Fruit fly (Drosophila melanogaster) whole organism, embryonic: Measurements from ENCODE around the gene Myo95E.

Experiments used
- ATbp ChIP-seq: fragments of 200-800 bp; sonication (Bioruptor generic); optimal IDR thresholded peaks from 2 replicates; lab custom pipeline; 2017; ENCODE audit warnings: missing biosample characterization, mild to moderate bottlenecking, missing genetic modification characterization, missing genetic modification reagents
- Asciz ChIP-seq: fragments of 200-800 bp; sonication (Bioruptor generic); optimal IDR thresholded peaks from 2 replicates; lab custom pipeline; 2017; ENCODE audit warnings: missing biosample characterization, mild to moderate bottlenecking, missing genetic modification characterization, missing genetic modification reagents
- B-H1 ChIP-seq: fragments of 200-800 bp; sonication (Bioruptor generic); IDR thresholded peaks from 3 replicates; pipeline ENCODE4 v1.3.6; 2022; ENCODE audit warnings: missing biosample characterization, missing genetic modification characterization
- CG10366 ChIP-seq: fragments of 200-800 bp; sonication (Bioruptor generic); IDR thresholded peaks from 2 replicates; pipeline ENCODE4 v1.3.6; 2022; ENCODE audit warnings: missing biosample characterization, missing genetic modification characterization
- CG11247 ChIP-seq: fragments of 200-800 bp; sonication (Bioruptor generic); IDR thresholded peaks from 2 replicates; pipeline ENCODE4 v1.3.6; 2022; ENCODE audit warnings: missing biosample characterization, missing genetic modification characterization
- CG12769 ChIP-seq: fragments of 200-800 bp; sonication (Bioruptor generic); optimal IDR thresholded peaks from 2 replicates; lab custom pipeline; 2019; ENCODE audit warnings: missing biosample characterization, mild to moderate bottlenecking, missing genetic modification characterization, moderate library complexity
- CG14014 ChIP-seq: fragments of 200-800 bp; sonication (Bioruptor generic); IDR thresholded peaks from 2 replicates; pipeline ENCODE4 v1.3.6; 2022; ENCODE audit warnings: missing biosample characterization, missing genetic modification characterization
- CG14710 ChIP-seq: fragments of 200-800 bp; sonication (Bioruptor generic); optimal IDR thresholded peaks from 3 replicates; lab custom pipeline; 2019; ENCODE audit warnings: missing biosample characterization, mild to moderate bottlenecking, missing genetic modification characterization, moderate library complexity
- CG14965 ChIP-seq: fragments of 200-800 bp; sonication (Bioruptor generic); optimal IDR thresholded peaks from 2 replicates; lab custom pipeline; 2016; ENCODE audit warnings: missing biosample characterization, missing genetic modification characterization, borderline replicate concordance
- CG15269 ChIP-seq: fragments of 200-800 bp; sonication (Bioruptor generic); optimal IDR thresholded peaks from 2 replicates; lab custom pipeline; 2018; ENCODE audit warnings: missing biosample characterization, mild to moderate bottlenecking, missing genetic modification characterization, moderate library complexity
- CG1647 ChIP-seq: fragments of 200-800 bp; sonication (Bioruptor generic); optimal IDR thresholded peaks from 3 replicates; lab custom pipeline; 2016; ENCODE audit warnings: missing biosample characterization, missing genetic modification characterization
- CG17802 ChIP-seq: fragments of 200-800 bp; sonication (Bioruptor generic); optimal IDR thresholded peaks from 2 replicates; lab custom pipeline; 2018; ENCODE audit warnings: missing biosample characterization, mild to moderate bottlenecking, missing genetic modification characterization, moderate library complexity
- CG2199 ChIP-seq: fragments of 200-800 bp; sonication (Bioruptor generic); IDR thresholded peaks from 3 replicates; pipeline ENCODE4 v1.3.6; 2022; ENCODE audit warnings: missing biosample characterization, missing genetic modification characterization
- CG33557 ChIP-seq: fragments of 200-800 bp; sonication (Bioruptor generic); optimal IDR thresholded peaks from 2 replicates; lab custom pipeline; 2019; ENCODE audit warnings: missing biosample characterization, mild to moderate bottlenecking, missing genetic modification characterization, moderate library complexity
- CG3995 ChIP-seq: fragments of 200-800 bp; sonication (Bioruptor generic); optimal IDR thresholded peaks from 3 replicates; lab custom pipeline; 2016; ENCODE audit warnings: missing biosample characterization, missing genetic modification characterization
- CG4424 ChIP-seq: fragments of 200-800 bp; sonication (Bioruptor generic); optimal IDR thresholded peaks from 3 replicates; lab custom pipeline; 2016; ENCODE audit warnings: missing biosample characterization, missing genetic modification characterization
- CG5953 ChIP-seq: fragments of 200-800 bp; sonication (Bioruptor generic); IDR thresholded peaks from 2 replicates; pipeline ENCODE4 v1.3.6; 2022; ENCODE audit warnings: missing biosample characterization, missing genetic modification characterization
- CG7271 ChIP-seq: fragments of 200-800 bp; sonication (Bioruptor generic); optimal IDR thresholded peaks from 2 replicates; lab custom pipeline; 2018; ENCODE audit warnings: missing biosample characterization, mild to moderate bottlenecking, missing genetic modification characterization, moderate library complexity
- CG7928 ChIP-seq: fragments of 200-800 bp; sonication (Bioruptor generic); optimal IDR thresholded peaks from 2 replicates; lab custom pipeline; 2017; ENCODE audit warnings: missing biosample characterization, mild to moderate bottlenecking, missing genetic modification characterization
- CG9215 ChIP-seq: fragments of 200-800 bp; sonication (Bioruptor generic); IDR thresholded peaks from 2 replicates; pipeline ENCODE4 v1.3.6; 2022; ENCODE audit warnings: missing biosample characterization, missing genetic modification characterization
- CG9437 ChIP-seq: fragments of 200-800 bp; sonication (Bioruptor generic); optimal IDR thresholded peaks from 2 replicates; lab custom pipeline; 2018; ENCODE audit warnings: missing biosample characterization, mild to moderate bottlenecking, missing genetic modification characterization
- CG9727 ChIP-seq: fragments of 200-800 bp; sonication (Bioruptor generic); optimal IDR thresholded peaks from 3 replicates; lab custom pipeline; 2017; ENCODE audit warnings: missing biosample characterization, mild to moderate bottlenecking, missing genetic modification characterization
- Chrac-16 ChIP-seq: fragments of 200-800 bp; sonication (Bioruptor generic); optimal IDR thresholded peaks from 3 replicates; lab custom pipeline; 2016; ENCODE audit warnings: missing biosample characterization, missing genetic modification characterization
- D19B ChIP-seq: fragments of 200-800 bp; sonication (Bioruptor generic); optimal IDR thresholded peaks from 2 replicates; lab custom pipeline; 2017; ENCODE audit warnings: missing biosample characterization, mild to moderate bottlenecking, missing genetic modification characterization
- Dfd ChIP-seq, 2 experiments: fragments of >200 bp; optimal IDR thresholded peaks; 2 replicates each; lab custom pipeline; 2017; ENCODE audit warnings: missing biosample characterization in 2 of 2, missing genetic modification characterization in 2 of 2
- Doc2 ChIP-seq: fragments of 200-800 bp; sonication (Bioruptor generic); IDR thresholded peaks from 2 replicates; pipeline ENCODE4 v1.3.6; 2022; ENCODE audit warnings: missing biosample characterization, missing genetic modification characterization
- Mad ChIP-seq: fragments of 200-800 bp; sonication (Bioruptor generic); optimal IDR thresholded peaks from 2 replicates; lab custom pipeline; 2016; ENCODE audit warnings: missing biosample characterization, missing genetic modification characterization
- Max ChIP-seq: fragments of 200-800 bp; sonication (Bioruptor generic); optimal IDR thresholded peaks from 2 replicates; lab custom pipeline; 2016; ENCODE audit warnings: missing biosample characterization, mild to moderate bottlenecking, missing genetic modification characterization
- PHDP ChIP-seq: fragments of 200-800 bp; sonication (Bioruptor generic); optimal IDR thresholded peaks from 3 replicates; lab custom pipeline; 2018; ENCODE audit warnings: missing biosample characterization, mild to moderate bottlenecking, missing genetic modification characterization, moderate library complexity
- Poxn ChIP-seq: fragments of 200-800 bp; sonication (Bioruptor generic); IDR thresholded peaks from 2 replicates; pipeline ENCODE4 v1.3.6; 2022; ENCODE audit warnings: missing biosample characterization, missing genetic modification characterization
- Ptx1 ChIP-seq: fragments of 200-800 bp; sonication (Bioruptor generic); IDR thresholded peaks from 2 replicates; pipeline ENCODE4 v1.3.6; 2022; ENCODE audit warnings: missing biosample characterization, missing genetic modification characterization
- Ravus ChIP-seq: fragments of 200-800 bp; sonication (Bioruptor generic); IDR thresholded peaks from 2 replicates; pipeline ENCODE4 v1.3.6; 2022; ENCODE audit warnings: missing biosample characterization, missing genetic modification characterization
- Scr ChIP-seq: fragments of 200-800 bp; sonication (Bioruptor generic); IDR thresholded peaks from 2 replicates; pipeline ENCODE4 v1.3.6; 2022; ENCODE audit warnings: missing biosample characterization, missing genetic modification characterization; ENCODE audit not compliant: partially characterized antibody
- Sox100B ChIP-seq: fragments of 200-800 bp; sonication (Bioruptor generic); optimal IDR thresholded peaks from 3 replicates; lab custom pipeline; 2018; ENCODE audit warnings: missing biosample characterization, mild to moderate bottlenecking, missing genetic modification characterization
- bcd ChIP-seq: fragments of 200-800 bp; sonication (Bioruptor generic); optimal IDR thresholded peaks from 2 replicates; lab custom pipeline; 2017; ENCODE audit warnings: missing biosample characterization, mild to moderate bottlenecking, missing genetic modification characterization
- bigmax ChIP-seq: fragments of 200-800 bp; sonication (Bioruptor generic); optimal IDR thresholded peaks from 2 replicates; lab custom pipeline; 2018; ENCODE audit warnings: missing biosample characterization, mild to moderate bottlenecking, missing genetic modification characterization
- br ChIP-seq: fragments of >200 bp; optimal IDR thresholded peaks from 2 replicates; lab custom pipeline; 2017
- chif ChIP-seq, 2 experiments: fragments of 200-800 bp; sonication (Bioruptor generic); optimal IDR thresholded peaks; 3 replicates each; lab custom pipeline; 2016; ENCODE audit warnings: missing biosample characterization in 2 of 2, missing genetic modification characterization in 2 of 2
- gsb ChIP-seq: fragments of 200-800 bp; sonication (Bioruptor generic); IDR thresholded peaks from 2 replicates; pipeline ENCODE4 v1.3.6; 2022; ENCODE audit warnings: missing biosample characterization, missing genetic modification characterization
- ham ChIP-seq: fragments of 200-800 bp; sonication (Bioruptor generic); IDR thresholded peaks from 2 replicates; pipeline ENCODE4 v1.3.6; 2022; ENCODE audit warnings: missing biosample characterization, missing genetic modification characterization
- nau ChIP-seq: fragments of 200-800 bp; sonication (Bioruptor generic); optimal IDR thresholded peaks from 3 replicates; lab custom pipeline; 2017; ENCODE audit warnings: missing biosample characterization, mild to moderate bottlenecking, missing genetic modification characterization, missing genetic modification reagents
- org-1 ChIP-seq: fragments of 200-800 bp; sonication (Bioruptor generic); optimal IDR thresholded peaks from 2 replicates; lab custom pipeline; 2017; ENCODE audit warnings: missing biosample characterization, missing genetic modification characterization
- pan ChIP-seq, 4 experiments: fragments of >200 bp in 3 of 4; fragments of 200-800 bp in 1 of 4; sonication (Bioruptor generic) in 1 of 4; optimal IDR thresholded peaks in 3 of 4; IDR thresholded peaks in 1 of 4; 2 replicates each; pipeline versions ENCODE4 v1.3.6 to Lab custom; 2017 to 2022; ENCODE audit warnings: missing biosample characterization in 2 of 4, missing genetic modification characterization in 2 of 4, mixed read lengths in 1 of 4
- pros ChIP-seq: fragments of 200-800 bp; sonication (Bioruptor generic); optimal IDR thresholded peaks from 3 replicates; lab custom pipeline; 2019; ENCODE audit warnings: missing biosample characterization, mild to moderate bottlenecking, missing genetic modification characterization, moderate library complexity
- sc ChIP-seq, 3 experiments: fragments of >200 bp in 2 of 3; fragments of 200-800 bp in 1 of 3; sonication (Bioruptor generic) in 1 of 3; optimal IDR thresholded peaks; 2 replicates in 2 of 3; 3 replicates in 1 of 3; lab custom pipeline; 2017; ENCODE audit warnings: mild to moderate bottlenecking in 1 of 3, missing biosample characterization in 1 of 3, missing genetic modification characterization in 1 of 3, missing genetic modification reagents in 1 of 3
- sna ChIP-seq: fragments of 200-800 bp; sonication (Bioruptor generic); IDR thresholded peaks from 2 replicates; pipeline ENCODE4 v1.3.6; 2022; ENCODE audit warnings: missing biosample characterization, missing genetic modification characterization; ENCODE audit not compliant: partially characterized antibody
- stc ChIP-seq: fragments of 200-800 bp; sonication (Bioruptor generic); IDR thresholded peaks from 2 replicates; pipeline ENCODE4 v1.3.6; 2022; ENCODE audit warnings: missing biosample characterization, missing genetic modification characterization
- tin ChIP-seq: fragments of 200-800 bp; sonication (Bioruptor generic); optimal IDR thresholded peaks from 3 replicates; lab custom pipeline; 2016; ENCODE audit warnings: missing biosample characterization, missing genetic modification characterization
- wdn ChIP-seq: fragments of 200-800 bp; sonication (Bioruptor generic); IDR thresholded peaks from 2 replicates; pipeline ENCODE4 v1.3.6; 2022; ENCODE audit warnings: missing biosample characterization, missing genetic modification characterization
- zen ChIP-seq: fragments of 200-800 bp; sonication (Bioruptor generic); optimal IDR thresholded peaks from 3 replicates; lab custom pipeline; 2018; ENCODE audit warnings: missing biosample characterization, mild to moderate bottlenecking, missing genetic modification characterization, moderate library complexity

Myo95E gene

DNA sequence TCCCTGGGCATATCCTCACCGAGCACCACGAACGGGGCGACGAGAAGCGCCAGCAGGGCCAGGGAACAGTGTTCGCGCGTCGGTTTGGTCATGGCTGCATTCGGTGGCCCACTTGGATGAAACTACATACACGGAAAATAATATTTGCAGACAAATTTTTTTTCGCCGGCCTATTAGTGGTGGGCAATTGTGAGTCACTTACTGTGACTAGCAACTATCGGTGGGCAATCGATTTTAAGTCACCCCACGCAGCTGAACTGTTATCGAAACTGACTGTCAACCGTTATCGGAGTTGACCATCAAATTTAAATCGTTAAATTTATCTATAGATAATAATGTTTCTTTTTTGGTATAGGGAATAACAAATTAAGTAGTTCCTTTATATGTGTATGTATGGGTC is 8.1 kb upstream of the Myo95E start, which contains the start of gene CG5510 (continued):
- TF ChIP-seq bcd (GFP tag; lab: Kevin White, UChicago) (peak; percentile 23), br (lab: Kevin White, UChicago) (no peak), CG2199 (GFP tag; lab: Robert Waterston, UW) (no peak), tin (GFP tag; lab: Kevin White, UChicago) (peak; percentile 66), CG17802 (tag; lab: Kevin White, UChicago) (no peak), stc (GFP tag; lab: Robert Waterston, UW) (no peak; the same call in 1 of the 2 replicates), nau (GFP tag; lab: Kevin White, UChicago) (no peak), org-1 (GFP tag; lab: Kevin White, UChicago) (no peak), bigmax (GFP tag; lab: Kevin White, UChicago) (no peak), pros (GFP tag; lab: Kevin White, UChicago) (no peak), ham (GFP tag; lab: Robert Waterston, UW) (no peak), CG3995 (GFP tag; lab: Kevin White, UChicago) (peak; percentile 100), Scr (GFP tag; lab: Robert Waterston, UW) (peak; percentile 96), Max (GFP tag; lab: Kevin White, UChicago) (peak; percentile 54), CG9215 (GFP tag; lab: Robert Waterston, UW) (peak; percentile 34; the same call in 1 of the 2 replicates), CG9437 (GFP tag; lab: Kevin White, UChicago) (no peak), B-H1 (GFP tag; lab: Robert Waterston, UW) (no peak), CG12769 (tag; lab: Kevin White, UChicago) (peak; percentile 56), CG15269 (tag; lab: Kevin White, UChicago) (peak; percentile 46), Sox100B (GFP tag; lab: Kevin White, UChicago) (no peak), CG9727 (GFP tag; lab: Kevin White, UChicago) (no peak), Mad (GFP tag; lab: Kevin White, UChicago) (peak; percentile 75), CG14710 (peak; percentile 70), CG10366 (GFP tag; lab: Robert Waterston, UW) (no peak), ATbp (GFP tag; lab: Kevin White, UChicago) (no peak), CG7928 (no peak), Doc2 (GFP tag; lab: Robert Waterston, UW) (no peak), pan (optimal IDR thresholded peaks at IDR 0.05; lab: Kevin White, UChicago) (no peak), pan (GFP tag; optimal IDR thresholded peaks at IDR 0.05 in 1 of 2, IDR thresholded peaks at IDR 0.05 in 1 of 2) (peak in 1 of 2 experiments; percentile 53), CG14014 (GFP tag; lab: Robert Waterston, UW) (peak; percentile 33; the same call in 1 of the 2 replicates), CG33557 (no peak), CG4424 (GFP tag; lab: Kevin White, UChicago) (peak; percentile 19), CG7271 (tag; lab: Kevin White, UChicago) (no peak), gsb (GFP tag; lab: Robert Waterston, UW) (no peak), Poxn (GFP tag; lab: Robert Waterston, UW) (no peak), Ptx1 (GFP tag; lab: Robert Waterston, UW) (peak; percentile 48; the same call in 1 of the 2 replicates), wdn (GFP tag; lab: Robert Waterston, UW) (no peak), chif (GFP tag; optimal IDR thresholded peaks at IDR 0.05; lab: Kevin White, UChicago) (peak; percentile 13 to 48), CG14965 (GFP tag; lab: Kevin White, UChicago) (no peak), Dfd (GFP tag; optimal IDR thresholded peaks at IDR 0.05; lab: Kevin White, UChicago) (no peak), CG11247 (GFP tag; lab: Robert Waterston, UW) (peak; percentile 63; the same call in 1 of the 2 replicates), Ravus (GFP tag; lab: Robert Waterston, UW) (no peak), CG5953 (GFP tag; lab: Robert Waterston, UW) (no peak), zen (peak; percentile 66), Chrac-16 (GFP tag; lab: Kevin White, UChicago) (peak; percentile 38), D19B (no peak), Asciz (GFP tag; lab: Kevin White, UChicago) (no peak), sc (optimal IDR thresholded peaks at IDR 0.05; lab: Kevin White, UChicago) (no peak), sc (GFP tag; optimal IDR thresholded peaks at IDR 0.05; lab: Kevin White, UChicago) (no peak), sna (GFP tag; lab: Robert Waterston, UW) (peak; percentile 99), PHDP (tag; lab: Kevin White, UChicago) (peak; percentile 41), CG1647 (GFP tag; lab: Kevin White, UChicago) (no peak)
